Fruit fly (Drosophila melanogaster) whole organism, embryonic: ENCODE data around the gene CG6695.

Source experiments
- Atf-2 ChIP-seq: fragments of 200-800 bp; sonication (Bioruptor generic); optimal IDR thresholded peaks from 2 replicates; lab custom pipeline; 2016; ENCODE audit warnings: missing biosample characterization, missing genetic modification characterization
- Atf3 ChIP-seq: fragments of 200-800 bp; sonication (Bioruptor generic); optimal IDR thresholded peaks from 3 replicates; lab custom pipeline; 2016; ENCODE audit warnings: missing biosample characterization, missing genetic modification characterization
- CG10267 ChIP-seq: fragments of 200-800 bp; sonication (Bioruptor generic); optimal IDR thresholded peaks from 2 replicates; lab custom pipeline; 2018; ENCODE audit warnings: missing biosample characterization, mild to moderate bottlenecking, missing genetic modification characterization, moderate library complexity
- CG12659 ChIP-seq: fragments of 200-800 bp; sonication (Bioruptor generic); optimal IDR thresholded peaks from 3 replicates; lab custom pipeline; 2017; ENCODE audit warnings: mild to moderate bottlenecking, missing biosample characterization, missing genetic modification reagents, missing genetic modification characterization
- CG13624 ChIP-seq: fragments of 200-800 bp; sonication (Bioruptor generic); optimal IDR thresholded peaks from 2 replicates; lab custom pipeline; 2016; ENCODE audit warnings: missing biosample characterization, missing genetic modification characterization
- CG14667 ChIP-seq: fragments of 200-800 bp; sonication (Bioruptor generic); IDR thresholded peaks from 2 replicates; pipeline ENCODE4 v1.3.6; 2022; ENCODE audit warnings: missing biosample characterization, missing genetic modification characterization
- CG14860 ChIP-seq: fragments of 200-800 bp; sonication (Bioruptor generic); IDR thresholded peaks from 3 replicates; pipeline ENCODE4 v1.3.6; 2022; ENCODE audit warnings: missing biosample characterization, missing genetic modification characterization; ENCODE audit not compliant: partially characterized antibody
- CG14965 ChIP-seq: fragments of 200-800 bp; sonication (Bioruptor generic); optimal IDR thresholded peaks from 2 replicates; lab custom pipeline; 2016; ENCODE audit warnings: missing biosample characterization, missing genetic modification characterization, borderline replicate concordance
- CG16813 ChIP-seq: fragments of 200-800 bp; sonication (Bioruptor generic); IDR thresholded peaks from 3 replicates; pipeline ENCODE4 v1.3.6; 2022; ENCODE audit warnings: missing biosample characterization, missing genetic modification characterization; ENCODE audit not compliant: partially characterized antibody
- CG18011 ChIP-seq: fragments of 200-800 bp; sonication (Bioruptor generic); optimal IDR thresholded peaks from 2 replicates; lab custom pipeline; 2017; ENCODE audit warnings: missing biosample characterization, missing genetic modification characterization, mild to moderate bottlenecking, moderate library complexity, missing genotype
- CG18476 ChIP-seq: fragments of 200-800 bp; sonication (Bioruptor generic); optimal IDR thresholded peaks from 2 replicates; lab custom pipeline; 2016; ENCODE audit warnings: missing biosample characterization, mild to moderate bottlenecking, missing genetic modification characterization
- CG2199 ChIP-seq: fragments of 200-800 bp; sonication (Bioruptor generic); IDR thresholded peaks from 3 replicates; pipeline ENCODE4 v1.3.6; 2022; ENCODE audit warnings: missing biosample characterization, missing genetic modification characterization
- CG30431 ChIP-seq: fragments of 200-800 bp; sonication (Bioruptor generic); optimal IDR thresholded peaks from 2 replicates; lab custom pipeline; 2017; ENCODE audit warnings: missing biosample characterization, missing genetic modification characterization
- CG3065 ChIP-seq: fragments of 200-800 bp; sonication (Bioruptor generic); optimal IDR thresholded peaks from 2 replicates; lab custom pipeline; 2016; ENCODE audit warnings: missing biosample characterization, missing genetic modification characterization
- CG34422 ChIP-seq: fragments of 200-800 bp; sonication (Bioruptor generic); IDR thresholded peaks from 3 replicates; pipeline ENCODE4 v1.3.6; 2022; ENCODE audit warnings: missing biosample characterization, missing genetic modification characterization
- CG42726 ChIP-seq: fragments of 200-800 bp; sonication (Bioruptor generic); IDR thresholded peaks from 2 replicates; pipeline ENCODE4 v1.3.6; 2022; ENCODE audit warnings: missing biosample characterization, missing genetic modification characterization; ENCODE audit not compliant: partially characterized antibody
- CG6791 ChIP-seq: fragments of 200-800 bp; sonication (Bioruptor generic); IDR thresholded peaks from 3 replicates; pipeline ENCODE4 v1.3.6; 2022; ENCODE audit warnings: missing biosample characterization, missing genetic modification characterization; ENCODE audit not compliant: partially characterized antibody
- CG6854 ChIP-seq: fragments of 200-800 bp; sonication (Bioruptor generic); optimal IDR thresholded peaks from 3 replicates; lab custom pipeline; 2017; ENCODE audit warnings: missing biosample characterization, mild to moderate bottlenecking, missing genetic modification characterization
- CG7963 ChIP-seq: fragments of 200-800 bp; sonication (Bioruptor generic); IDR thresholded peaks from 3 replicates; pipeline ENCODE4 v1.3.6; 2022; ENCODE audit warnings: missing biosample characterization, missing genetic modification characterization; ENCODE audit not compliant: partially characterized antibody
- CG8089 ChIP-seq: fragments of 200-800 bp; sonication (Bioruptor generic); optimal IDR thresholded peaks from 3 replicates; lab custom pipeline; 2016; ENCODE audit warnings: missing biosample characterization, missing genetic modification characterization
- CG9609 ChIP-seq: fragments of 200-800 bp; sonication (Bioruptor generic); optimal IDR thresholded peaks from 3 replicates; lab custom pipeline; 2016; ENCODE audit warnings: missing biosample characterization, missing genetic modification characterization
- CG9876 ChIP-seq: fragments of 200-800 bp; sonication (Bioruptor generic); optimal IDR thresholded peaks from 2 replicates; lab custom pipeline; 2016; ENCODE audit warnings: missing biosample characterization, missing genetic modification characterization
- CoRest ChIP-seq: fragments of 200-800 bp; sonication (Bioruptor generic); optimal IDR thresholded peaks from 3 replicates; lab custom pipeline; 2018; ENCODE audit warnings: missing biosample characterization, mild to moderate bottlenecking, missing genetic modification characterization, moderate library complexity
- Dp ChIP-seq: fragments of 200-800 bp; sonication (Bioruptor generic); optimal IDR thresholded peaks from 2 replicates; lab custom pipeline; 2018; ENCODE audit warnings: missing biosample characterization, mild to moderate bottlenecking, missing genetic modification characterization, moderate library complexity
- E2f2 ChIP-seq: fragments of 200-800 bp; sonication (Bioruptor generic); IDR thresholded peaks from 2 replicates; pipeline ENCODE4 v1.3.6; 2022; ENCODE audit warnings: missing biosample characterization, missing genetic modification characterization
- HLH3B ChIP-seq: fragments of 200-800 bp; sonication (Bioruptor generic); IDR thresholded peaks from 2 replicates; pipeline ENCODE4 v1.3.6; 2022; ENCODE audit warnings: missing biosample characterization, missing genetic modification characterization
- HLH4C ChIP-seq: fragments of 200-800 bp; sonication (Bioruptor generic); IDR thresholded peaks from 3 replicates; pipeline ENCODE4 v1.3.6; 2022; ENCODE audit warnings: missing biosample characterization, missing genetic modification characterization; ENCODE audit not compliant: partially characterized antibody
- Optix ChIP-seq: fragments of 200-800 bp; sonication (Bioruptor generic); IDR thresholded peaks from 3 replicates; pipeline ENCODE4 v1.3.6; 2022; ENCODE audit warnings: missing biosample characterization, missing genetic modification characterization
- Pdp1 ChIP-seq, 2 experiments: fragments of 200-800 bp; sonication (Bioruptor generic); optimal IDR thresholded peaks; 3 replicates each; lab custom pipeline; 2016; ENCODE audit warnings: missing biosample characterization in 2 of 2, missing genetic modification characterization in 2 of 2, mild to moderate bottlenecking in 1 of 2, moderate library complexity in 1 of 2
- Rx ChIP-seq: fragments of 200-800 bp; sonication (Bioruptor generic); IDR thresholded peaks from 2 replicates; pipeline ENCODE4 v1.3.6; 2022; ENCODE audit warnings: missing biosample characterization, missing genetic modification characterization
- Sry-δ ChIP-seq: fragments of 200-800 bp; sonication (Bioruptor generic); optimal IDR thresholded peaks from 2 replicates; lab custom pipeline; 2016; ENCODE audit warnings: missing biosample characterization, missing genetic modification characterization
- TFAM ChIP-seq: fragments of 200-800 bp; sonication (Bioruptor generic); optimal IDR thresholded peaks from 2 replicates; lab custom pipeline; 2017; ENCODE audit warnings: missing biosample characterization, missing genetic modification characterization, inconsistent platforms
- YL-1 ChIP-seq: fragments of 200-800 bp; sonication (Bioruptor generic); optimal IDR thresholded peaks from 3 replicates; lab custom pipeline; 2017; ENCODE audit warnings: missing biosample characterization, mild to moderate bottlenecking, missing genetic modification characterization
- cg ChIP-seq: fragments of 200-800 bp; sonication (Bioruptor generic); optimal IDR thresholded peaks from 3 replicates; lab custom pipeline; 2019; ENCODE audit warnings: missing biosample characterization, mild to moderate bottlenecking, missing genetic modification characterization, moderate library complexity
- crp ChIP-seq, 2 experiments: fragments of 200-800 bp; sonication (Bioruptor generic); optimal IDR thresholded peaks; 2 replicates in 1 of 2; 3 replicates in 1 of 2; lab custom pipeline; 2017; ENCODE audit warnings: missing biosample characterization in 2 of 2, missing genetic modification characterization in 2 of 2, mild to moderate bottlenecking in 1 of 2, moderate library complexity in 1 of 2
- fd102C ChIP-seq: fragments of 200-800 bp; sonication (Bioruptor generic); optimal IDR thresholded peaks from 2 replicates; lab custom pipeline; 2018; ENCODE audit warnings: missing biosample characterization, mild to moderate bottlenecking, missing genetic modification characterization, moderate library complexity
- fd64A ChIP-seq: fragments of 200-800 bp; sonication (Bioruptor generic); optimal IDR thresholded peaks from 3 replicates; lab custom pipeline; 2018; ENCODE audit warnings: missing biosample characterization, mild to moderate bottlenecking, missing genetic modification characterization
- ftz-f1 ChIP-seq: fragments of 200-800 bp; sonication (Bioruptor generic); optimal IDR thresholded peaks from 2 replicates; lab custom pipeline; 2016; ENCODE audit warnings: missing biosample characterization, missing genetic modification characterization
- ken ChIP-seq: fragments of 200-800 bp; sonication (Bioruptor generic); IDR thresholded peaks from 3 replicates; pipeline ENCODE4 v1.3.6; 2022; ENCODE audit warnings: missing biosample characterization, missing genetic modification characterization
- knrl ChIP-seq: fragments of 200-800 bp; sonication (Bioruptor generic); IDR thresholded peaks from 3 replicates; pipeline ENCODE4 v1.3.6; 2022; ENCODE audit warnings: missing biosample characterization, missing genetic modification characterization; ENCODE audit not compliant: partially characterized antibody
- nmo ChIP-seq: fragments of 200-800 bp; sonication (Bioruptor generic); optimal IDR thresholded peaks from 2 replicates; lab custom pipeline; 2018; ENCODE audit warnings: missing biosample characterization, mild to moderate bottlenecking, missing genetic modification characterization, moderate library complexity
- oc ChIP-seq: fragments of 200-800 bp; sonication (Bioruptor generic); optimal IDR thresholded peaks from 2 replicates; lab custom pipeline; 2018; ENCODE audit warnings: missing biosample characterization, mild to moderate bottlenecking, missing genetic modification characterization, moderate library complexity
- ro ChIP-seq: fragments of 200-800 bp; sonication (Bioruptor generic); IDR thresholded peaks from 2 replicates; pipeline ENCODE4 v1.3.6; 2022; ENCODE audit warnings: missing biosample characterization, missing genetic modification characterization
- sna ChIP-seq: fragments of 200-800 bp; sonication (Bioruptor generic); IDR thresholded peaks from 2 replicates; pipeline ENCODE4 v1.3.6; 2022; ENCODE audit warnings: missing biosample characterization, missing genetic modification characterization; ENCODE audit not compliant: partially characterized antibody
- so ChIP-seq: fragments of 200-800 bp; sonication (Bioruptor generic); IDR thresholded peaks from 3 replicates; pipeline ENCODE4 v1.3.6; 2022; ENCODE audit warnings: missing biosample characterization, missing genetic modification characterization
- tna ChIP-seq: fragments of 200-800 bp; sonication (Bioruptor generic); IDR thresholded peaks from 2 replicates; pipeline ENCODE4 v1.3.6; 2022; ENCODE audit warnings: missing biosample characterization, missing genetic modification characterization; ENCODE audit not compliant: partially characterized antibody
- yki ChIP-seq: fragments of >200 bp; optimal IDR thresholded peaks from 3 replicates; lab custom pipeline; 2018
- zen2 ChIP-seq: fragments of 200-800 bp; sonication (Bioruptor generic); IDR thresholded peaks from 3 replicates; pipeline ENCODE4 v1.3.6; 2022; ENCODE audit warnings: missing biosample characterization, missing genetic modification characterization; ENCODE audit not compliant: partially characterized antibody

CG6695 gene

dm6 chr3R:24659173-24659846, 4.3 kb downstream of the CG6695 start, which contains the start of gene CG31126 (continued):
- TF ChIP-seq sna (peak; percentile 63; the same call in 1 of the 2 replicates), CG6854 (GFP tag; lab: Kevin White, UChicago) (no peak), CG9876 (GFP tag; lab: Kevin White, UChicago) (no peak), yki (lab: Kevin White, UChicago) (no peak), YL-1 (GFP tag; lab: Kevin White, UChicago) (peak; percentile 68), Dp (GFP tag; lab: Kevin White, UChicago) (peak; percentile 53), oc (tag; lab: Kevin White, UChicago) (no peak), CG18476 (GFP tag; lab: Kevin White, UChicago) (no peak), CG9609 (no peak), Atf3 (no peak), CG14667 (GFP tag; lab: Robert Waterston, UW) (no peak), CG10267 (tag; lab: Kevin White, UChicago) (peak; percentile 37), CG42726 (GFP tag; lab: Robert Waterston, UW) (no peak), CG30431 (GFP tag; lab: Kevin White, UChicago) (no peak), ftz-f1 (peak; percentile 64), CG14965 (GFP tag; lab: Kevin White, UChicago) (no peak), CG13624 (GFP tag; lab: Kevin White, UChicago) (no peak), fd64A (GFP tag; lab: Kevin White, UChicago) (no peak), Atf-2 (GFP tag; lab: Kevin White, UChicago) (no peak), nmo (GFP tag; lab: Kevin White, UChicago) (peak; percentile 6), Pdp1 (GFP tag; optimal IDR thresholded peaks at IDR 0.05; lab: Kevin White, UChicago) (peak in 1 of 2 experiments; percentile 100), CG2199 (GFP tag; lab: Robert Waterston, UW) (no peak), E2f2 (peak; percentile 42), HLH4C (GFP tag; lab: Robert Waterston, UW) (peak; percentile 55; the same call in 1 of the 3 replicates), CoRest (tag; lab: Kevin White, UChicago) (no peak), ro (GFP tag; lab: Robert Waterston, UW) (no peak), CG18011 (GFP tag; lab: Kevin White, UChicago) (no peak), Sry-δ (GFP tag; lab: Kevin White, UChicago) (peak; percentile 29), TFAM (GFP tag; lab: Kevin White, UChicago) (no peak), so (no peak), zen2 (GFP tag; lab: Robert Waterston, UW) (peak; percentile 23; the same call in 1 of the 3 replicates), CG12659 (peak; percentile 25), CG34422 (GFP tag; lab: Robert Waterston, UW) (peak; percentile 64; the same call in 1 of the 3 replicates), CG14860 (peak; percentile 34; the same call in 1 of the 3 replicates), ken (GFP tag; lab: Robert Waterston, UW) (no peak), CG3065 (no peak), CG8089 (GFP tag; lab: Kevin White, UChicago) (no peak), CG16813 (GFP tag; lab: Robert Waterston, UW) (peak; percentile 59; the same call in 2 of the 3 replicates), HLH3B (no peak), Rx (no peak), knrl (GFP tag; lab: Robert Waterston, UW) (0 out of 3 replicates have a peak, but pooled peaks have one; percentile 9), tna (GFP tag; lab: Robert Waterston, UW) (no peak), CG7963 (GFP tag; lab: Robert Waterston, UW) (0 out of 3 replicates have a peak, but pooled peaks have one; percentile 47), Optix (GFP tag; lab: Robert Waterston, UW) (no peak), cg (GFP tag; lab: Kevin White, UChicago) (peak; percentile 63), fd102C (no peak), crp (GFP tag; optimal IDR thresholded peaks at IDR 0.05; lab: Kevin White, UChicago) (peak; percentile 68 to 94), CG6791 (GFP tag; lab: Robert Waterston, UW) (peak; percentile 33; the same call in 1 of the 3 replicates)
